Fruit fly (Drosophila melanogaster) whole organism, embryonic: ENCODE measurements around the gene CG6094.
A peak's percentile ranks its signal among the peaks of the same experiment; 100 is the strongest.

Experiments
- Antp ChIP-seq: fragments of 200-800 bp; sonication (Bioruptor generic); optimal IDR thresholded peaks from 3 replicates; lab custom pipeline; 2016; ENCODE audit warnings: missing biosample characterization, missing genetic modification characterization
- Asciz ChIP-seq: fragments of 200-800 bp; sonication (Bioruptor generic); optimal IDR thresholded peaks from 2 replicates; lab custom pipeline; 2017; ENCODE audit warnings: missing biosample characterization, mild to moderate bottlenecking, missing genetic modification characterization, missing genetic modification reagents
- Atf-2 ChIP-seq: fragments of 200-800 bp; sonication (Bioruptor generic); optimal IDR thresholded peaks from 2 replicates; lab custom pipeline; 2016; ENCODE audit warnings: missing biosample characterization, missing genetic modification characterization
- CG10274 ChIP-seq: fragments of 200-800 bp; sonication (Bioruptor generic); optimal IDR thresholded peaks from 3 replicates; lab custom pipeline; 2017; ENCODE audit warnings: missing biosample characterization, mild to moderate bottlenecking, missing genetic modification characterization
- CG10959 ChIP-seq: fragments of 200-800 bp; sonication (Bioruptor generic); IDR thresholded peaks from 2 replicates; pipeline ENCODE4 v1.3.6; 2022; ENCODE audit warnings: missing biosample characterization, missing genetic modification characterization
- CG11695 ChIP-seq: fragments of 200-800 bp; sonication (Bioruptor generic); IDR thresholded peaks from 3 replicates; pipeline ENCODE4 v1.3.6; 2022; ENCODE audit warnings: missing biosample characterization, missing genetic modification characterization
- CG15269 ChIP-seq: fragments of 200-800 bp; sonication (Bioruptor generic); optimal IDR thresholded peaks from 2 replicates; lab custom pipeline; 2018; ENCODE audit warnings: missing biosample characterization, mild to moderate bottlenecking, missing genetic modification characterization, moderate library complexity
- CG15696 ChIP-seq: fragments of 200-800 bp; sonication (Bioruptor generic); optimal IDR thresholded peaks from 2 replicates; lab custom pipeline; 2019; ENCODE audit warnings: missing biosample characterization, mild to moderate bottlenecking, missing genetic modification characterization, moderate library complexity
- CG1602 ChIP-seq: fragments of 200-800 bp; sonication (Bioruptor generic); optimal IDR thresholded peaks from 3 replicates; lab custom pipeline; 2016; ENCODE audit warnings: missing biosample characterization, missing genetic modification characterization
- CG17568 ChIP-seq: fragments of 200-800 bp; sonication (Bioruptor generic); optimal IDR thresholded peaks from 2 replicates; lab custom pipeline; 2018; ENCODE audit warnings: missing biosample characterization, mild to moderate bottlenecking, missing genetic modification characterization, moderate library complexity
- CG18476 ChIP-seq: fragments of 200-800 bp; sonication (Bioruptor generic); optimal IDR thresholded peaks from 2 replicates; lab custom pipeline; 2016; ENCODE audit warnings: missing biosample characterization, mild to moderate bottlenecking, missing genetic modification characterization
- CG32532 ChIP-seq: fragments of 200-800 bp; sonication (Bioruptor generic); IDR thresholded peaks from 2 replicates; pipeline ENCODE4 v1.3.6; 2022; ENCODE audit warnings: missing biosample characterization, missing genetic modification characterization
- CG34422 ChIP-seq: fragments of 200-800 bp; sonication (Bioruptor generic); IDR thresholded peaks from 3 replicates; pipeline ENCODE4 v1.3.6; 2022; ENCODE audit warnings: missing biosample characterization, missing genetic modification characterization
- CG4617 ChIP-seq: fragments of 200-800 bp; sonication (Bioruptor generic); optimal IDR thresholded peaks from 3 replicates; lab custom pipeline; 2016; ENCODE audit warnings: missing biosample characterization, missing genetic modification characterization, borderline replicate concordance
- CG6765 ChIP-seq: fragments of 200-800 bp; sonication (Bioruptor generic); optimal IDR thresholded peaks from 3 replicates; lab custom pipeline; 2017; ENCODE audit warnings: missing biosample characterization, mild to moderate bottlenecking, missing genetic modification characterization
- CG6854 ChIP-seq: fragments of 200-800 bp; sonication (Bioruptor generic); optimal IDR thresholded peaks from 3 replicates; lab custom pipeline; 2017; ENCODE audit warnings: missing biosample characterization, mild to moderate bottlenecking, missing genetic modification characterization
- CG7786 ChIP-seq: fragments of 200-800 bp; sonication (Bioruptor generic); optimal IDR thresholded peaks from 2 replicates; lab custom pipeline; 2016; ENCODE audit warnings: missing biosample characterization, missing genetic modification characterization
- Doc2 ChIP-seq: fragments of 200-800 bp; sonication (Bioruptor generic); IDR thresholded peaks from 2 replicates; pipeline ENCODE4 v1.3.6; 2022; ENCODE audit warnings: missing biosample characterization, missing genetic modification characterization
- Dp ChIP-seq: fragments of 200-800 bp; sonication (Bioruptor generic); optimal IDR thresholded peaks from 2 replicates; lab custom pipeline; 2018; ENCODE audit warnings: missing biosample characterization, mild to moderate bottlenecking, missing genetic modification characterization, moderate library complexity
- Dref ChIP-seq: fragments of 200-800 bp; sonication (Bioruptor generic); IDR thresholded peaks from 2 replicates; pipeline ENCODE4 v1.3.6; 2022; ENCODE audit warnings: missing biosample characterization, missing genetic modification characterization
- HLHmδ ChIP-seq: fragments of 200-800 bp; sonication (Bioruptor generic); optimal IDR thresholded peaks from 2 replicates; lab custom pipeline; 2018; ENCODE audit warnings: missing biosample characterization, mild to moderate bottlenecking, missing genetic modification characterization, moderate library complexity
- HmgD ChIP-seq: fragments of 200-800 bp; sonication (Bioruptor generic); optimal IDR thresholded peaks from 3 replicates; lab custom pipeline; 2016; ENCODE audit warnings: missing biosample characterization, missing genetic modification characterization
- Lim3 ChIP-seq: fragments of 200-800 bp; sonication (Bioruptor generic); IDR thresholded peaks from 2 replicates; pipeline ENCODE4 v1.3.6; 2022; ENCODE audit warnings: missing biosample characterization, missing genetic modification characterization
- Scr ChIP-seq: fragments of 200-800 bp; sonication (Bioruptor generic); IDR thresholded peaks from 2 replicates; pipeline ENCODE4 v1.3.6; 2022; ENCODE audit warnings: missing biosample characterization, missing genetic modification characterization; ENCODE audit not compliant: partially characterized antibody
- Ssrp ChIP-seq: fragments of 200-800 bp; sonication (Bioruptor generic); optimal IDR thresholded peaks from 2 replicates; lab custom pipeline; 2018; ENCODE audit warnings: missing biosample characterization, mild to moderate bottlenecking, missing genetic modification characterization, moderate library complexity
- Xbp1 ChIP-seq: fragments of 200-800 bp; sonication (Bioruptor generic); optimal IDR thresholded peaks from 3 replicates; lab custom pipeline; 2016; ENCODE audit warnings: missing biosample characterization, mild to moderate bottlenecking, missing genetic modification characterization
- Xrp1 ChIP-seq: fragments of 200-800 bp; sonication (Bioruptor generic); IDR thresholded peaks from 2 replicates; pipeline ENCODE4 v1.3.6; 2022; ENCODE audit warnings: missing biosample characterization, missing genetic modification characterization
- ab ChIP-seq: fragments of 200-800 bp; sonication (Bioruptor generic); optimal IDR thresholded peaks from 2 replicates; lab custom pipeline; 2016; ENCODE audit warnings: missing biosample characterization, missing genetic modification characterization
- dati ChIP-seq: fragments of 200-800 bp; sonication (Bioruptor generic); IDR thresholded peaks from 2 replicates; pipeline ENCODE4 v1.3.6; 2022; ENCODE audit warnings: missing biosample characterization, missing genetic modification characterization
- dimm ChIP-seq: fragments of 200-800 bp; sonication (Bioruptor generic); IDR thresholded peaks from 2 replicates; pipeline ENCODE4 v1.3.6; 2022; ENCODE audit warnings: missing biosample characterization, missing genetic modification characterization
- ems ChIP-seq: fragments of 200-800 bp; sonication (Bioruptor generic); optimal IDR thresholded peaks from 3 replicates; lab custom pipeline; 2016; ENCODE audit warnings: missing biosample characterization, missing genetic modification characterization
- fd96Cb ChIP-seq: fragments of 200-800 bp; sonication (Bioruptor generic); optimal IDR thresholded peaks from 2 replicates; lab custom pipeline; 2018; ENCODE audit warnings: missing biosample characterization, mild to moderate bottlenecking, missing genetic modification characterization, moderate library complexity
- gcm ChIP-seq: fragments of 200-800 bp; sonication (Bioruptor generic); optimal IDR thresholded peaks from 2 replicates; lab custom pipeline; 2019; ENCODE audit warnings: missing biosample characterization, mild to moderate bottlenecking, missing genetic modification characterization, moderate library complexity
- gsb-n ChIP-seq: fragments of 200-800 bp; sonication (Bioruptor generic); optimal IDR thresholded peaks from 3 replicates; lab custom pipeline; 2018; ENCODE audit warnings: missing biosample characterization, mild to moderate bottlenecking, missing genetic modification characterization
- insv ChIP-seq, 2 experiments: fragments of 200-800 bp; sonication (Bioruptor generic); optimal IDR thresholded peaks; 3 replicates each; lab custom pipeline; 2016 to 2018; ENCODE audit warnings: missing biosample characterization in 2 of 2, missing genetic modification characterization in 2 of 2
- jigr1 ChIP-seq: fragments of 200-800 bp; sonication (Bioruptor generic); IDR thresholded peaks from 3 replicates; pipeline ENCODE4 v1.3.6; 2022; ENCODE audit warnings: missing biosample characterization, missing genetic modification characterization
- kah ChIP-seq: fragments of 200-800 bp; sonication (Bioruptor generic); optimal IDR thresholded peaks from 2 replicates; lab custom pipeline; 2018; ENCODE audit warnings: missing biosample characterization, mild to moderate bottlenecking, missing genetic modification characterization
- nau ChIP-seq: fragments of 200-800 bp; sonication (Bioruptor generic); optimal IDR thresholded peaks from 3 replicates; lab custom pipeline; 2017; ENCODE audit warnings: missing biosample characterization, mild to moderate bottlenecking, missing genetic modification characterization, missing genetic modification reagents
- nerfin-1 ChIP-seq: fragments of 200-800 bp; sonication (Bioruptor generic); optimal IDR thresholded peaks from 3 replicates; lab custom pipeline; 2019; ENCODE audit warnings: missing biosample characterization, mild to moderate bottlenecking, missing genetic modification characterization, moderate library complexity
- oc ChIP-seq: fragments of 200-800 bp; sonication (Bioruptor generic); optimal IDR thresholded peaks from 2 replicates; lab custom pipeline; 2018; ENCODE audit warnings: missing biosample characterization, mild to moderate bottlenecking, missing genetic modification characterization, moderate library complexity
- otp ChIP-seq: fragments of 200-800 bp; sonication (Bioruptor generic); IDR thresholded peaks from 3 replicates; pipeline ENCODE4, ENCODE4 v1.3.6; 2022; ENCODE audit warnings: missing biosample characterization, missing genetic modification characterization
- pfk ChIP-seq: fragments of 200-800 bp; sonication (Bioruptor generic); optimal IDR thresholded peaks from 2 replicates; lab custom pipeline; 2018; ENCODE audit warnings: missing biosample characterization, mild to moderate bottlenecking, missing genetic modification characterization, moderate library complexity
- pita ChIP-seq: fragments of 200-800 bp; sonication (Bioruptor generic); optimal IDR thresholded peaks from 2 replicates; lab custom pipeline; 2017; ENCODE audit warnings: missing biosample characterization, mild to moderate bottlenecking, missing genetic modification characterization
- run ChIP-seq: fragments of 200-800 bp; sonication (Bioruptor generic); optimal IDR thresholded peaks from 3 replicates; lab custom pipeline; 2018; ENCODE audit warnings: missing biosample characterization, mild to moderate bottlenecking, missing genetic modification characterization
- salm ChIP-seq: fragments of 200-800 bp; sonication (Bioruptor generic); optimal IDR thresholded peaks from 2 replicates; lab custom pipeline; 2018; ENCODE audit warnings: missing biosample characterization, mild to moderate bottlenecking, missing genetic modification characterization
- sens-2 ChIP-seq: fragments of 200-800 bp; sonication (Bioruptor generic); IDR thresholded peaks from 2 replicates; pipeline ENCODE4 v1.3.6; 2022; ENCODE audit warnings: missing biosample characterization, missing genetic modification characterization
- ttk ChIP-seq: fragments of 200-800 bp; sonication (Bioruptor generic); IDR thresholded peaks from 2 replicates; pipeline ENCODE4 v2.1.2; 2022; ENCODE audit warnings: missing biosample characterization, missing genetic modification characterization
- tup ChIP-seq: fragments of 200-800 bp; sonication (Bioruptor generic); optimal IDR thresholded peaks from 2 replicates; lab custom pipeline; 2016; ENCODE audit warnings: missing biosample characterization, mild to moderate bottlenecking, missing genetic modification characterization, moderate library complexity
- wek ChIP-seq: fragments of 200-800 bp; sonication (Bioruptor generic); optimal IDR thresholded peaks from 3 replicates; lab custom pipeline; 2018; ENCODE audit warnings: missing biosample characterization, mild to moderate bottlenecking, missing genetic modification characterization, moderate library complexity
- wor ChIP-seq: fragments of 200-800 bp; sonication (Bioruptor generic); IDR thresholded peaks from 2 replicates; pipeline ENCODE4 v1.3.6; 2022; ENCODE audit warnings: missing biosample characterization, missing genetic modification characterization

The CG6094 gene

DNA sequence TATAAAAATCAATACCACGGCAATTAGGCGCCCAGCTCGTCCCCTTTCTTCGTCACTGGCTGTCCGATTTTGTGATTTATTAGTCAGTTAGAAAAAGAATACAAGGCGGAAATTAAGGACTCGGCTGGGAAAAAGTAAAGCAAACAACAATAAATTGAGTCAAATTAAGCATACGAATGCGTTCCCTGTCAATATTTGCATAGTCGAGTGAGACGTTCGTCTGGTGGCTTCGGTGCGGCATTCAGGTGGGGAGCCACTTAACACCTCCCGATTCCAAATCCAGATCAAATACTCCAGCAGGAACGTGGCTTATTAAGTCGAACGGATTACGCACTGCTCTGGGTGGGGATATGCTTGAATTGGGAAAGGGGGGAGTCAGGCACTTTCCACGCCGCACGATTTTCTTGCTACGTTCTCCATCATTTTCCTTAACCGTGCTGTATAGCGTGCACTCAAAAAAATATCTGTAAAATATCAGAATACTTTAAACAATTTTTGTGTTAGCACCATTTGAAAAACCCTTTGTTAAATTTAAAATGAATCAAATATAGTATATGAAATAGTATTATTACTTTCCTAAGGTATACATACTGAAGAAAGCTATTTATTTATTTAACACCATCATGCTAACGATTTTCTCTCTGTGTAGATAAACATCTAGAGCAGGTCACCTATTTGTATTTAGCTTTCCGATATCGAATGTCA, 36.3 kb downstream of the CG6094 start (continued):
- TF ChIP-seq Scr (GFP tag; lab: Robert Waterston, UW) = no peak
- peak; percentile 48 for TF ChIP-seq CG15269
- no peak for TF ChIP-seq CG6765 (GFP tag; lab: Kevin White, UChicago)
- peak; percentile 22 for TF ChIP-seq oc (tag; lab: Kevin White, UChicago)
- no peak for TF ChIP-seq CG34422 (GFP tag; lab: Robert Waterston, UW)
- peak; percentile 43 for TF ChIP-seq wor (GFP tag; lab: Robert Waterston, UW)
- peak; percentile 39 for TF ChIP-seq nerfin-1 (tag; lab: Kevin White, UChicago)
- peak; percentile 43 for TF ChIP-seq Asciz (GFP tag; lab: Kevin White, UChicago)
- TF ChIP-seq CG11695 (GFP tag; lab: Robert Waterston, UW) = no peak; the same call in 2 of the 3 replicates
- no peak for TF ChIP-seq ems
- TF ChIP-seq CG1602 (GFP tag; lab: Kevin White, UChicago) = peak; percentile 52
- no peak for TF ChIP-seq pfk (GFP tag; lab: Kevin White, UChicago)
- TF ChIP-seq CG4617 = no peak
- TF ChIP-seq Xrp1 (GFP tag; lab: Robert Waterston, UW) = peak; percentile 74
- no peak for TF ChIP-seq CG10274 (GFP tag; lab: Kevin White, UChicago)
- TF ChIP-seq CG7786 (GFP tag; lab: Kevin White, UChicago) = no peak
- TF ChIP-seq HmgD = no peak
- no peak for TF ChIP-seq Lim3 (GFP tag; lab: Robert Waterston, UW)
- peak; percentile 70 for TF ChIP-seq Ssrp (tag; lab: Kevin White, UChicago)
- TF ChIP-seq Dref (GFP tag; lab: Robert Waterston, UW) = no peak
- no peak for TF ChIP-seq kah (GFP tag; lab: Kevin White, UChicago)
- TF ChIP-seq pita = no peak
- TF ChIP-seq Dp (GFP tag; lab: Kevin White, UChicago) = no peak
- peak; percentile 71 for TF ChIP-seq fd96Cb (tag; lab: Kevin White, UChicago)
- peak; percentile 51 for TF ChIP-seq Xbp1 (GFP tag; lab: Kevin White, UChicago)
- TF ChIP-seq CG17568 (GFP tag; lab: Kevin White, UChicago) = no peak
- TF ChIP-seq otp (GFP tag; lab: Robert Waterston, UW) = no peak
- no peak for TF ChIP-seq Doc2 (GFP tag; lab: Robert Waterston, UW)
- 0 out of 2 replicates have a peak, but pooled peaks have one; percentile 25 for TF ChIP-seq CG32532 (GFP tag; lab: Robert Waterston, UW)
- TF ChIP-seq HLHmδ (GFP tag; lab: Kevin White, UChicago) = peak; percentile 75
- TF ChIP-seq gcm = peak; percentile 77
- no peak for TF ChIP-seq sens-2 (GFP tag; lab: Robert Waterston, UW)
- peak; percentile 55 for TF ChIP-seq ttk (GFP tag; lab: Robert Waterston, UW)
- no peak for TF ChIP-seq Atf-2
- TF ChIP-seq ab (GFP tag; lab: Kevin White, UChicago) = no peak
- TF ChIP-seq CG15696 (tag; lab: Kevin White, UChicago) = peak; percentile 40
- TF ChIP-seq nau = no peak
- no peak for TF ChIP-seq CG6854 (GFP tag; lab: Kevin White, UChicago)
- no peak for TF ChIP-seq salm (tag; lab: Kevin White, UChicago)
- no peak for TF ChIP-seq insv (GFP tag; optimal IDR thresholded peaks at IDR 0.05; lab: Kevin White, UChicago)
- no peak for TF ChIP-seq dimm (GFP tag; lab: Robert Waterston, UW)
- TF ChIP-seq wek (GFP tag; lab: Kevin White, UChicago) = no peak
- TF ChIP-seq Antp (GFP tag; lab: Kevin White, UChicago) = no peak
- TF ChIP-seq CG18476 (GFP tag; lab: Kevin White, UChicago) = no peak
- no peak for TF ChIP-seq dati (GFP tag; lab: Robert Waterston, UW)
- peak; percentile 73 for TF ChIP-seq gsb-n (tag; lab: Kevin White, UChicago)
- TF ChIP-seq run (tag; lab: Kevin White, UChicago) = no peak
- TF ChIP-seq CG10959 (GFP tag; lab: Robert Waterston, UW) = no peak
- TF ChIP-seq tup = no peak
- TF ChIP-seq jigr1 (GFP tag; lab: Robert Waterston, UW) = no peak
